Worm (Caenorhabditis elegans): ENCODE measurements around the gene dnj-16.

Gene dnj-16

ce11 chrIII:4223668-4224127 lies 32.8 kb downstream of the dnj-16 start (continued):
- no peak for TF ChIP-seq hlh-17 (GFP tag; optimal IDR thresholded peaks at IDR 0.05; ENCODE audit: borderline replicate concordance)
- peak; percentile 87 for TF ChIP-seq unc-86 (tag; optimal IDR thresholded peaks at IDR 0.05)
- TF ChIP-seq ets-5 (GFP tag; IDR thresholded peaks at IDR 0.05) = no peak
- peak; percentile 73 to 76 for TF ChIP-seq efl-1 (optimal IDR thresholded peaks at IDR 0.05)
- TF ChIP-seq efl-1 (GFP tag; optimal IDR thresholded peaks at IDR 0.05 in 1 of 2) = peak; percentile 25 to 93
- no peak for TF ChIP-seq efl-3 (GFP tag; optimal IDR thresholded peaks at IDR 0.05)
- no peak for TF ChIP-seq alr-1 (tag; optimal IDR thresholded peaks at IDR 0.05; ENCODE audit: borderline replicate concordance)
- TF ChIP-seq C16A3.4 (tag; optimal IDR thresholded peaks at IDR 0.05) = peak; percentile 79
- TF ChIP-seq sox-4 (tag; optimal IDR thresholded peaks at IDR 0.05) = peak; percentile 58
- peak; percentile 78 for TF ChIP-seq irx-1 (tag; optimal IDR thresholded peaks at IDR 0.05)
- TF ChIP-seq swsn-7 (tag; optimal IDR thresholded peaks at IDR 0.05) = peak; percentile 88
- peak; percentile 91 for TF ChIP-seq jun-1 (tag; optimal IDR thresholded peaks at IDR 0.05)
- peak; percentile 69 for TF ChIP-seq fkh-4 (tag; optimal IDR thresholded peaks at IDR 0.05; ENCODE audit: borderline replicate concordance)
- peak; percentile 89 for TF ChIP-seq mep-1 (tag; optimal IDR thresholded peaks at IDR 0.05)
- TF ChIP-seq grh-1 (GFP tag; IDR thresholded peaks at IDR 0.05) = no peak
- no peak for TF ChIP-seq vab-15 (tag; optimal IDR thresholded peaks at IDR 0.05)
- TF ChIP-seq nhr-28 (tag; optimal IDR thresholded peaks at IDR 0.05) = no peak
- TF ChIP-seq blmp-1 (tag; optimal IDR thresholded peaks at IDR 0.05) = peak; percentile 42
- peak; percentile 86 for TF ChIP-seq nhr-47 (tag; optimal IDR thresholded peaks at IDR 0.05)
- peak; percentile 15 for TF ChIP-seq F16B12.6 (tag; optimal IDR thresholded peaks at IDR 0.05)
- peak; percentile 32 for TF ChIP-seq nhr-90 (tag; optimal IDR thresholded peaks at IDR 0.05; ENCODE audit: poor library complexity)
- TF ChIP-seq sptf-1 (tag; optimal IDR thresholded peaks at IDR 0.05) = no peak
- TF ChIP-seq lin-15B (tag; optimal IDR thresholded peaks at IDR 0.05) = peak; percentile 39
- peak; percentile 88 for TF ChIP-seq nhr-85 (tag)
- TF ChIP-seq zag-1 (tag; optimal IDR thresholded peaks at IDR 0.05) = peak; percentile 41
- no peak for TF ChIP-seq nhr-76 (tag; optimal IDR thresholded peaks at IDR 0.05)
- TF ChIP-seq sup-37 (GFP tag; optimal IDR thresholded peaks at IDR 0.05) = peak; percentile 37
- peak; percentile 75 for TF ChIP-seq nhr-11 (tag; optimal IDR thresholded peaks at IDR 0.05)
- TF ChIP-seq ces-1 (GFP tag; optimal IDR thresholded peaks at IDR 0.05) = no peak
- peak; percentile 50; the same call in 1 of the 2 replicates for TF ChIP-seq ceh-88 (GFP tag; IDR thresholded peaks at IDR 0.05)
- peak; percentile 61 for TF ChIP-seq pax-3 (tag; optimal IDR thresholded peaks at IDR 0.05)
- peak; percentile 69 for TF ChIP-seq nhr-237 (tag; optimal IDR thresholded peaks at IDR 0.05)
- 0 out of 2 replicates have a peak, but pooled peaks have one; percentile 12 for TF ChIP-seq unc-98 (GFP tag; IDR thresholded peaks at IDR 0.05)

ce11 chrIII:4224722-4225121 lies 33.8 kb downstream of the dnj-16 start:
- TF ChIP-seq ztf-11 (tag; optimal IDR thresholded peaks at IDR 0.05) (no peak), lin-39 (tag; optimal IDR thresholded peaks at IDR 0.05) (no peak), irx-1 (tag; optimal IDR thresholded peaks at IDR 0.05) (no peak), efl-1 (optimal IDR thresholded peaks at IDR 0.05) (no peak), efl-1 (GFP tag; optimal IDR thresholded peaks at IDR 0.05 in 1 of 2) (peak in 1 of 2 experiments; percentile 94)

ce11 chrIII:4227363-4227762 lies 36.4 kb downstream of the dnj-16 start:
- TF ChIP-seq mef-2 (tag; optimal IDR thresholded peaks at IDR 0.05) (no peak), unc-62 (GFP tag; optimal IDR thresholded peaks at IDR 0.05) (no peak), ama-1 (optimal IDR thresholded peaks at IDR 0.05) (no peak), nhr-71 (tag; optimal IDR thresholded peaks at IDR 0.05) (no peak), nhr-90 (tag; optimal IDR thresholded peaks at IDR 0.05; ENCODE audit: poor library complexity) (no peak), skn-1 (tag; optimal IDR thresholded peaks at IDR 0.05) (no peak), snu-23 (GFP tag; optimal IDR thresholded peaks at IDR 0.05) (no peak), C34B4.2 (tag; optimal IDR thresholded peaks at IDR 0.05) (no peak), tlp-1 (tag; optimal IDR thresholded peaks at IDR 0.05) (no peak), unc-130 (tag; optimal IDR thresholded peaks at IDR 0.05) (no peak), ztf-11 (tag; optimal IDR thresholded peaks at IDR 0.05) (no peak), swsn-7 (tag; optimal IDR thresholded peaks at IDR 0.05) (no peak), dsc-1 (tag; optimal IDR thresholded peaks at IDR 0.05) (no peak), snpc-4 (tag; optimal IDR thresholded peaks at IDR 0.05) (no peak), alr-1 (tag; optimal IDR thresholded peaks at IDR 0.05; ENCODE audit: borderline replicate concordance) (no peak), ceh-63 (GFP tag; optimal IDR thresholded peaks at IDR 0.05) (no peak), vab-15 (tag; optimal IDR thresholded peaks at IDR 0.05) (no peak)
